Worm (Caenorhabditis elegans): ENCODE results near the gene K11D12.11.

DNA sequence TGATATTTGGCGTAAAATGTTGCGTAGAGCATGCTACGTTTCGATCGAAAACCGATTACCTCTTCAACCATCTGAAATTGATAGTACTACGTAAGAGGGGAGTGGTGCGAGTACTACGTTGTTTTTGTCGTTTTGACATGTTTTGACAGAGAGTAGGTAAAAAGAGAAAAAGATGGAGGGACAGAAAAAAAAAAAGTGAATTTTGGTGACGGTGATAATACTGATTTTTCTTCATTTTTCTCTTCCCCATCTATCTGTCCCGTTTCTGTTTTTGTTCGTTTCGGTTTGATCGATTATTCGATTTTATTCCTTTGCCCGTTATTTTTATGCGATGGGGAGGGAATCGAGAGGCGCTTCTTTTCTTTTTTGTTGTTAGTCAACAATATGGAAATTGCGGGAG lies 1.5 kb upstream of the K11D12.11 start, which contains the start of gene K11D12.8:
- no peak for TF ChIP-seq pha-4 (tag; optimal IDR thresholded peaks at IDR 0.05)
- no peak for TF ChIP-seq ttx-3 (tag; optimal IDR thresholded peaks at IDR 0.05)
- no peak for TF ChIP-seq npax-4 (tag; optimal IDR thresholded peaks at IDR 0.05)
- TF ChIP-seq fax-1 (tag; optimal IDR thresholded peaks at IDR 0.05) = no peak
- TF ChIP-seq rnt-1 (tag; optimal IDR thresholded peaks at IDR 0.05) = no peak
- TF ChIP-seq hlh-8 (tag; optimal IDR thresholded peaks at IDR 0.05) = no peak
